Fruit fly (Drosophila melanogaster): Measurements from ENCODE around the gene CG33784.

dm6 chr3R:10099401-10099848, 31.7 kb downstream of the CG33784 start:
- TF ChIP-seq CG15710 (tag; optimal IDR thresholded peaks at IDR 0.05) = no peak
- TF ChIP-seq CG13204 (GFP tag; optimal IDR thresholded peaks at IDR 0.05) = no peak
- TF ChIP-seq CG9948 (tag; optimal IDR thresholded peaks at IDR 0.05) = no peak

Measured in whole organism, pupa.